Worm (Caenorhabditis elegans) whole organism, L2 larva: Measurements from ENCODE around the gene ech-4.

ENCODE experiments used
- C34F6.9 ChIP-seq: fragments of 150-350 bp; optimal IDR thresholded peaks from 2 replicates; lab custom pipeline; 2014; ENCODE audit warnings: missing biosample characterization, missing genetic modification characterization
- F13H6.1 ChIP-seq: sonication (generic microtip); optimal IDR thresholded peaks from 2 replicates; lab custom pipeline; 2016; ENCODE audit warnings: missing genetic modification characterization, missing compliant biosample characterization
- R02D3.7 ChIP-seq: fragments of 150-350 bp; optimal IDR thresholded peaks from 2 replicates; lab custom pipeline; 2014; ENCODE audit warnings: missing biosample characterization, missing genetic modification characterization
- Y55F3AM.14 ChIP-seq: fragments of 200-800 bp; sonication (Bioruptor generic); optimal IDR thresholded peaks from 2 replicates; lab custom pipeline; 2018; ENCODE audit warnings: mild to moderate bottlenecking, missing genetic modification characterization, missing compliant biosample characterization
- ZK546.5 ChIP-seq: sonication (generic microtip); optimal IDR thresholded peaks from 2 replicates; lab custom pipeline; 2017; ENCODE audit warnings: missing biosample characterization, missing genetic modification characterization
- alr-1 ChIP-seq: fragments of 150-350 bp; optimal IDR thresholded peaks from 2 replicates; lab custom pipeline; 2014; ENCODE audit warnings: missing biosample characterization, missing genetic modification characterization
- aly-2 ChIP-seq: fragments of 150-350 bp; optimal IDR thresholded peaks from 2 replicates; lab custom pipeline; 2014; ENCODE audit warnings: missing biosample characterization, missing genetic modification characterization
- blmp-1 ChIP-seq: sonication (generic microtip); optimal IDR thresholded peaks from 2 replicates; lab custom pipeline; 2017; ENCODE audit warnings: missing genetic modification characterization, mild to moderate bottlenecking, missing compliant biosample characterization, antibody characterized with exemption, moderate library complexity; ENCODE audit not compliant: insufficient read depth
- crh-2 ChIP-seq: sonication (generic microtip); optimal IDR thresholded peaks from 2 replicates; lab custom pipeline; 2017; ENCODE audit warnings: missing biosample characterization, missing genetic modification characterization
- dmd-4 ChIP-seq: sonication (generic microtip); optimal IDR thresholded peaks from 2 replicates; lab custom pipeline; 2017; ENCODE audit warnings: missing biosample characterization, missing genetic modification characterization
- elt-3 ChIP-seq: sonication (generic microtip); optimal IDR thresholded peaks from 2 replicates; lab custom pipeline; 2017; ENCODE audit warnings: missing biosample characterization, missing genetic modification characterization
- fos-1 ChIP-seq: fragments of 150-350 bp; optimal IDR thresholded peaks from 2 replicates; lab custom pipeline; 2014; ENCODE audit warnings: missing biosample characterization, missing genetic modification characterization
- gmeb-1 ChIP-seq: fragments of 150-350 bp; optimal IDR thresholded peaks from 2 replicates; lab custom pipeline; 2014; ENCODE audit warnings: missing biosample characterization, missing genetic modification characterization
- lin-11 ChIP-seq: fragments of 150-350 bp; sonication (generic microtip); optimal IDR thresholded peaks from 2 replicates; lab custom pipeline; 2014; ENCODE audit warnings: missing biosample characterization, missing genetic modification characterization, inconsistent platforms, mixed read lengths
- lin-13 ChIP-seq: fragments of 150-350 bp; optimal IDR thresholded peaks from 2 replicates; lab custom pipeline; 2014; ENCODE audit warnings: missing biosample characterization, missing genetic modification reagents, missing genetic modification characterization
- lsy-2 ChIP-seq, 2 experiments: fragments of 150-350 bp in 1 of 2; sonication (generic microtip) in 1 of 2; optimal IDR thresholded peaks; 2 replicates each; lab custom pipeline; 2014 to 2017; ENCODE audit warnings: missing biosample characterization in 2 of 2, missing genetic modification characterization in 2 of 2
- mab-5 ChIP-seq: fragments of 150-350 bp; optimal IDR thresholded peaks from 2 replicates; lab custom pipeline; 2014; ENCODE audit warnings: missing biosample characterization, missing genetic modification characterization
- mbf-1 ChIP-seq: sonication (generic microtip); optimal IDR thresholded peaks from 2 replicates; lab custom pipeline; 2017; ENCODE audit warnings: missing biosample characterization, missing genetic modification characterization
- mdl-1 ChIP-seq, 2 experiments: fragments of 150-350 bp in 1 of 2; sonication (generic microtip) in 1 of 2; optimal IDR thresholded peaks; 2 replicates each; lab custom pipeline; 2017; ENCODE audit warnings: missing biosample characterization in 2 of 2, missing genetic modification characterization in 2 of 2
- nhr-10 ChIP-seq: sonication (generic microtip); optimal IDR thresholded peaks from 2 replicates; lab custom pipeline; 2017; ENCODE audit warnings: missing biosample characterization, missing genetic modification characterization
- nhr-129 ChIP-seq: fragments of 150-350 bp; optimal IDR thresholded peaks from 2 replicates; lab custom pipeline; 2014; ENCODE audit warnings: missing biosample characterization, missing genetic modification characterization
- nhr-23 ChIP-seq: fragments of 150-350 bp; optimal IDR thresholded peaks from 2 replicates; lab custom pipeline; 2014; ENCODE audit warnings: missing biosample characterization, missing genetic modification reagents, missing genetic modification characterization
- nhr-237 ChIP-seq: fragments of 150-350 bp; optimal IDR thresholded peaks from 2 replicates; lab custom pipeline; 2014; ENCODE audit warnings: missing biosample characterization, missing genetic modification characterization
- nhr-25 ChIP-seq: fragments of 150-350 bp; sonication (generic microtip); optimal IDR thresholded peaks from 3 replicates; lab custom pipeline; 2014; ENCODE audit warnings: missing biosample characterization, missing genetic modification characterization
- nhr-6 ChIP-seq: fragments of 150-350 bp; optimal IDR thresholded peaks from 2 replicates; lab custom pipeline; 2014; ENCODE audit warnings: missing biosample characterization, missing genetic modification characterization
- peb-1 ChIP-seq: fragments of 150-350 bp; optimal IDR thresholded peaks from 2 replicates; lab custom pipeline; 2014; ENCODE audit warnings: missing biosample characterization, missing genetic modification characterization
- sem-4 ChIP-seq: fragments of 150-350 bp; optimal IDR thresholded peaks from 2 replicates; lab custom pipeline; 2014; ENCODE audit warnings: missing biosample characterization, missing genetic modification reagents, missing genetic modification characterization
- skn-1 ChIP-seq: sonication (generic microtip); optimal IDR thresholded peaks from 2 replicates; lab custom pipeline; 2017; ENCODE audit warnings: missing biosample characterization, missing genetic modification characterization
- sma-3 ChIP-seq: sonication (generic microtip); optimal IDR thresholded peaks from 2 replicates; lab custom pipeline; 2016; ENCODE audit warnings: missing genetic modification reagents, missing genetic modification characterization, missing compliant biosample characterization
- sma-9 ChIP-seq, 2 experiments: fragments of 150-350 bp in 1 of 2; sonication (generic microtip) in 1 of 2; optimal IDR thresholded peaks; 2 replicates each; lab custom pipeline; 2014 to 2016; ENCODE audit warnings: missing genetic modification characterization in 2 of 2, mild to moderate bottlenecking in 1 of 2, missing biosample characterization in 1 of 2, missing compliant biosample characterization in 1 of 2, missing genetic modification reagents in 1 of 2, moderate library complexity in 1 of 2
- snpc-4 ChIP-seq: fragments of 150-350 bp; optimal IDR thresholded peaks from 2 replicates; lab custom pipeline; 2014; ENCODE audit warnings: missing biosample characterization, missing genetic modification characterization
- unc-55 ChIP-seq: fragments of 150-350 bp; sonication (generic microtip); optimal IDR thresholded peaks from 3 replicates; lab custom pipeline; 2014; ENCODE audit warnings: missing biosample characterization, missing genetic modification reagents, missing genetic modification characterization
- unc-62 ChIP-seq: fragments of 150-350 bp; optimal IDR thresholded peaks from 2 replicates; lab custom pipeline; 2014; ENCODE audit warnings: missing biosample characterization, missing genetic modification reagents, missing genetic modification characterization
- zag-1 ChIP-seq: fragments of 150-350 bp; optimal IDR thresholded peaks from 2 replicates; lab custom pipeline; 2014; ENCODE audit warnings: missing biosample characterization, missing genetic modification characterization
- ztf-11 ChIP-seq: sonication (generic microtip); optimal IDR thresholded peaks from 2 replicates; lab custom pipeline; 2017; ENCODE audit warnings: missing biosample characterization, missing genetic modification characterization
- ztf-4 ChIP-seq: fragments of 150-350 bp; optimal IDR thresholded peaks from 2 replicates; lab custom pipeline; 2014; ENCODE audit warnings: missing biosample characterization, missing genetic modification characterization

Gene ech-4

ce11 chrII:10851110-10851509 lies 30.3 kb downstream of the ech-4 start (continued):
- TF ChIP-seq sma-9 (GFP tag; optimal IDR thresholded peaks at IDR 0.05; lab: Kevin White, UChicago), result peak; percentile 80
- TF ChIP-seq sma-9 (tag; optimal IDR thresholded peaks at IDR 0.05; lab: Kevin White, UChicago), result no peak
- peak; percentile 87 for TF ChIP-seq nhr-129
- peak; percentile 35 for TF ChIP-seq gmeb-1 (tag; lab: Kevin White, UChicago)
- TF ChIP-seq alr-1 (tag; lab: Kevin White, UChicago), result no peak
- peak; percentile 34 for TF ChIP-seq unc-55
- no peak for TF ChIP-seq Y55F3AM.14
- TF ChIP-seq snpc-4, result peak; percentile 69
- no peak for TF ChIP-seq elt-3 (tag; lab: Kevin White, UChicago)
- TF ChIP-seq lsy-2 (tag; optimal IDR thresholded peaks at IDR 0.05; lab: Kevin White, UChicago), result peak; percentile 22 to 78
- TF ChIP-seq C34F6.9, result peak; percentile 95
- no peak for TF ChIP-seq skn-1 (tag; lab: Kevin White, UChicago)
- no peak for TF ChIP-seq aly-2
- TF ChIP-seq lin-13 (GFP tag; lab: Kevin White, UChicago), result peak; percentile 45
- peak; percentile 58 for TF ChIP-seq mab-5 (tag; lab: Kevin White, UChicago)
- no peak for TF ChIP-seq nhr-23 (tag; lab: Kevin White, UChicago)
- TF ChIP-seq lin-11 (tag; lab: Kevin White, UChicago), result no peak
- peak; percentile 89 for TF ChIP-seq crh-2 (tag; lab: Kevin White, UChicago)
- no peak for TF ChIP-seq ztf-11 (tag; lab: Kevin White, UChicago)
- peak in 1 of 2 experiments; percentile 44 for TF ChIP-seq mdl-1 (tag; optimal IDR thresholded peaks at IDR 0.05; lab: Kevin White, UChicago)
- TF ChIP-seq blmp-1 (tag; lab: Kevin White, UChicago), result peak; percentile 47

ce11 chrII:10852880-10853279 lies 32.0 kb downstream of the ech-4 start:
- TF ChIP-seq lin-11 (tag; lab: Kevin White, UChicago) (no peak), mbf-1 (tag; lab: Kevin White, UChicago) (no peak), ztf-11 (tag; lab: Kevin White, UChicago) (no peak), blmp-1 (tag; lab: Kevin White, UChicago) (no peak), aly-2 (no peak), zag-1 (tag; lab: Kevin White, UChicago) (no peak), C34F6.9 (no peak), sma-3 (GFP tag; lab: Kevin White, UChicago) (no peak), nhr-23 (tag; lab: Kevin White, UChicago) (no peak), nhr-10 (tag; lab: Kevin White, UChicago) (no peak), F13H6.1 (tag; lab: Kevin White, UChicago) (no peak), sem-4 (no peak), peb-1 (tag; lab: Kevin White, UChicago) (no peak)

- TF ChIP-seq fos-1 (tag; lab: Kevin White, UChicago) (no peak), skn-1 (tag; lab: Kevin White, UChicago) (no peak), ztf-4 (no peak), ZK546.5 (tag; lab: Kevin White, UChicago) (no peak), snpc-4 (no peak), nhr-23 (tag; lab: Kevin White, UChicago) (no peak), sma-3 (GFP tag; lab: Kevin White, UChicago) (no peak), dmd-4 (tag; lab: Kevin White, UChicago) (no peak), blmp-1 (tag; lab: Kevin White, UChicago) (no peak), crh-2 (tag; lab: Kevin White, UChicago) (no peak), lin-11 (tag; lab: Kevin White, UChicago) (no peak), mab-5 (tag; lab: Kevin White, UChicago) (no peak)
These were observed 36.2 kb downstream of the ech-4 start, which contains the start of gene M106.7 for ce11 chrII:10857077-10857476. Gene M106.7 (minus strand): TSS chrII:10857177.

- TF ChIP-seq nhr-25 (tag; lab: Kevin White, UChicago), result no peak
- no peak for TF ChIP-seq lsy-2 (tag; optimal IDR thresholded peaks at IDR 0.05; lab: Kevin White, UChicago)
- no peak for TF ChIP-seq nhr-129
- no peak for TF ChIP-seq unc-62 (GFP tag; lab: Kevin White, UChicago)
- no peak for TF ChIP-seq ztf-4
- TF ChIP-seq nhr-237, result no peak
- no peak for TF ChIP-seq Y55F3AM.14
- no peak for TF ChIP-seq nhr-23 (tag; lab: Kevin White, UChicago)
- TF ChIP-seq nhr-6 (tag; lab: Kevin White, UChicago), result no peak
- TF ChIP-seq ZK546.5 (tag; lab: Kevin White, UChicago), result no peak
- TF ChIP-seq R02D3.7 (tag; lab: Kevin White, UChicago), result no peak
These were observed 38.5 kb downstream of the ech-4 start for ce11 chrII:10859359-10859758.
